Worm (Caenorhabditis elegans) whole organism, L4/young adult: Measurements from ENCODE around the gene tsp-1.

Experiments
- W03F9.2 ChIP-seq: fragments of 150-350 bp; optimal IDR thresholded peaks from 2 replicates; lab custom pipeline; 2014; ENCODE audit warnings: missing biosample characterization, missing genetic modification characterization
- dao-5 ChIP-seq: sonication (generic microtip); optimal IDR thresholded peaks from 2 replicates; lab custom pipeline; 2016; ENCODE audit warnings: missing genotype, missing genetic modification characterization, moderate library complexity, missing compliant biosample characterization
- him-1 ChIP-seq: sonication (generic microtip); optimal IDR thresholded peaks from 2 replicates; lab custom pipeline; 2016; ENCODE audit warnings: missing genotype, missing genetic modification reagents, missing genetic modification characterization, missing compliant biosample characterization

The tsp-1 gene

ce11 chrIII:8199060-8199459 is 40.2 kb downstream of the tsp-1 start:
- TF ChIP-seq dao-5 (tag; lab: Kevin White, UChicago) (no peak), W03F9.2 (tag; lab: Kevin White, UChicago) (no peak), him-1 (tag; lab: Kevin White, UChicago) (no peak)

- TF ChIP-seq W03F9.2 (tag; lab: Kevin White, UChicago), result no peak
- no peak for TF ChIP-seq him-1 (tag; lab: Kevin White, UChicago)
Observed at ce11 chrIII:8191695-8192094, 47.5 kb downstream of the tsp-1 start, which contains the start of gene C50C3.1. Gene C50C3.1 (plus strand): TSS chrIII:8191995.

ce11 chrIII:8190505-8190904 is 48.7 kb downstream of the tsp-1 start, which contains the start of gene C50C3.19:
Gene C50C3.19 (plus strand): TSS chrIII:8190805.
- no peak for TF ChIP-seq him-1 (tag; lab: Kevin White, UChicago)
- TF ChIP-seq W03F9.2 (tag; lab: Kevin White, UChicago), result no peak
- no peak for TF ChIP-seq dao-5 (tag; lab: Kevin White, UChicago)
